Worm (Caenorhabditis elegans) whole organism, L4 larva: ENCODE measurements around the gene plg-1.

Experiments
- D1046.2 ChIP-seq: fragments of 200-800 bp; sonication (Bioruptor generic); IDR thresholded peaks from 2 replicates; pipeline ENCODE4 v1.3.6; 2022; ENCODE audit warnings: missing genetic modification characterization, missing compliant biosample characterization
- T26A8.4 ChIP-seq: fragments of 200-800 bp; sonication (Bioruptor generic); IDR thresholded peaks from 2 replicates; pipeline ENCODE4 v1.3.6; 2022; ENCODE audit warnings: missing genetic modification characterization, missing compliant biosample characterization
- ceh-20 ChIP-seq: fragments of 200-800 bp; sonication (Bioruptor generic); IDR thresholded peaks from 2 replicates; pipeline ENCODE4 v1.3.6; 2022; ENCODE audit warnings: missing genetic modification reagents, missing genetic modification characterization, missing compliant biosample characterization
- dmd-6 ChIP-seq: fragments of 200-800 bp; sonication (Bioruptor generic); IDR thresholded peaks from 2 replicates; pipeline ENCODE4 v1.3.6; 2022; ENCODE audit warnings: missing genetic modification reagents, missing genetic modification characterization, missing compliant biosample characterization
- dmd-9 ChIP-seq: fragments of 200-800 bp; sonication (Bioruptor generic); IDR thresholded peaks from 2 replicates; pipeline ENCODE4 v1.3.6; 2022; ENCODE audit warnings: missing genetic modification reagents, missing genetic modification characterization, missing compliant biosample characterization
- dve-1 ChIP-seq: sonication (generic microtip); optimal IDR thresholded peaks from 2 replicates; lab custom pipeline; 2017; ENCODE audit warnings: antibody characterized with exemption, mild to moderate bottlenecking, missing genetic modification characterization, missing compliant biosample characterization; ENCODE audit not compliant: insufficient read depth
- hlh-11 ChIP-seq: fragments of 200-800 bp; sonication (Bioruptor generic); optimal IDR thresholded peaks from 2 replicates; lab custom pipeline; 2018; ENCODE audit warnings: mild to moderate bottlenecking, missing genetic modification characterization, missing compliant biosample characterization
- hmg-1.1 ChIP-seq: fragments of 200-800 bp; sonication (Bioruptor generic); IDR thresholded peaks from 2 replicates; pipeline ENCODE4 v1.3.6; 2022; ENCODE audit warnings: missing genetic modification reagents, missing genetic modification characterization, missing compliant biosample characterization
- lin-38 ChIP-seq: fragments of 200-800 bp; sonication (Bioruptor generic); IDR thresholded peaks from 2 replicates; pipeline ENCODE4 v1.3.6; 2022; ENCODE audit warnings: missing genetic modification reagents, missing genetic modification characterization, missing compliant biosample characterization
- mes-2 ChIP-seq: sonication (generic microtip); optimal IDR thresholded peaks from 2 replicates; lab custom pipeline; 2016; ENCODE audit warnings: missing genotype, mild to moderate bottlenecking, missing genetic modification characterization, missing compliant biosample characterization; ENCODE audit not compliant: poor library complexity, severe bottlenecking
- nhr-102 ChIP-seq: sonication (generic microtip); optimal IDR thresholded peaks from 2 replicates; lab custom pipeline; 2016; ENCODE audit warnings: mild to moderate bottlenecking, missing genetic modification characterization, moderate library complexity, missing compliant biosample characterization
- nhr-48 ChIP-seq: sonication (generic microtip); optimal IDR thresholded peaks from 2 replicates; lab custom pipeline; 2016; ENCODE audit warnings: mild to moderate bottlenecking, missing genetic modification characterization, missing compliant biosample characterization
- php-3 ChIP-seq: fragments of 200-800 bp; sonication (Bioruptor generic); IDR thresholded peaks from 2 replicates; pipeline ENCODE4 v1.3.6; 2022; ENCODE audit warnings: missing genetic modification reagents, missing genetic modification characterization, missing compliant biosample characterization
- rbr-2 ChIP-seq: sonication (generic microtip); optimal IDR thresholded peaks from 2 replicates; lab custom pipeline; 2016; ENCODE audit warnings: missing genotype, missing genetic modification characterization, missing compliant biosample characterization

Gene plg-1

DNA sequence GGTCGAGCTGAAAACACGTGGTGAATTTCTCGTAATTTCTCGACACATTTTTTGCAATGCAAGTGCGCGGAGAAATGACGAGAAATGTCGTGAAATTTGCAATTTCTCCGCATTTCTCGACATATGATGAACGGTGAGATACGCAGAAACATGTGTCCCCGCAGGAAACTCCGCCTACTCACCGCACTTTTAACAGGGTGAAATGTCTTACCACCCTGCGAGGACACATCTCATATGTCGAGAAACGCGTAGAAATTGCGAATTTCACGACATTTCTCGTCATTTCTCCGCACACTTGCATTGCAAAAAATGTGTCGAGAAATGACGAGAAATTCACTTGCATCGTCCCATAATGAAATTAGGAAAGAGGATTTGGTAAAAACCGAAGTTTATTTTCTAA, 49.0 kb downstream of the plg-1 start:
- TF ChIP-seq php-3 (GFP tag; lab: Robert Waterston, UW) (peak; percentile 34; the same call in 1 of the 2 replicates), D1046.2 (GFP tag; lab: Robert Waterston, UW) (0 out of 2 replicates have a peak, but pooled peaks have one; percentile 11), hmg-1.1 (0 out of 2 replicates have a peak, but pooled peaks have one; percentile 18), dve-1 (tag; lab: Kevin White, UChicago) (peak; percentile 16), ceh-20 (GFP tag; lab: Robert Waterston, UW) (peak; percentile 19; the same call in 1 of the 2 replicates), nhr-102 (tag; lab: Kevin White, UChicago) (peak; percentile 28), hlh-11 (tag; lab: Kevin White, UChicago) (peak; percentile 39), dmd-6 (GFP tag; lab: Robert Waterston, UW) (peak; percentile 9; the same call in 1 of the 2 replicates), lin-38 (GFP tag; lab: Robert Waterston, UW) (peak; percentile 47), mes-2 (tag; lab: Kevin White, UChicago) (peak; percentile 16), dmd-9 (GFP tag; lab: Robert Waterston, UW) (0 out of 2 replicates have a peak, but pooled peaks have one; percentile 47), nhr-48 (peak; percentile 23), T26A8.4 (GFP tag; lab: Robert Waterston, UW) (0 out of 2 replicates have a peak, but pooled peaks have one; percentile 28), rbr-2 (tag; lab: Kevin White, UChicago) (peak; percentile 13)
